Fruit fly (Drosophila melanogaster) whole organism, wandering third instar larva: ENCODE data around the gene CanA1.

Source experiments
- CG32264 ChIP-seq: fragments of 200-800 bp; sonication (Bioruptor generic); optimal IDR thresholded peaks from 2 replicates; lab custom pipeline; 2016; ENCODE audit warnings: missing biosample characterization, missing genetic modification characterization
- CG9705 ChIP-seq: fragments of 200-800 bp; sonication (Bioruptor generic); optimal IDR thresholded peaks from 2 replicates; lab custom pipeline; 2018; ENCODE audit warnings: missing biosample characterization, mild to moderate bottlenecking, missing genetic modification characterization
- CrebA ChIP-seq: fragments of 200-800 bp; sonication (Bioruptor generic); optimal IDR thresholded peaks from 2 replicates; lab custom pipeline; 2016; ENCODE audit warnings: missing biosample characterization, mild to moderate bottlenecking, missing genetic modification characterization, borderline replicate concordance
- Dfd ChIP-seq: fragments of >200 bp; optimal IDR thresholded peaks from 2 replicates; lab custom pipeline; 2017; ENCODE audit warnings: missing biosample characterization, missing genetic modification characterization
- Dif ChIP-seq: fragments of 200-275, 200-300 bp; sonication (Bioruptor generic); optimal IDR thresholded peaks from 2 replicates; lab custom pipeline; 2018; ENCODE audit warnings: missing biosample characterization, missing genetic modification characterization; ENCODE audit not compliant: partially characterized antibody
- HLH106 ChIP-seq: fragments of 200-800 bp; optimal IDR thresholded peaks from 3 replicates; lab custom pipeline; 2019; ENCODE audit warnings: missing biosample characterization, mild to moderate bottlenecking, missing genetic modification characterization, moderate library complexity
- Hnf4 ChIP-seq: fragments of 200-800 bp; sonication (Bioruptor generic); optimal IDR thresholded peaks from 2 replicates; lab custom pipeline; 2016; ENCODE audit warnings: missing biosample characterization, mild to moderate bottlenecking, missing genetic modification characterization
- Hr78 ChIP-seq: fragments of >200 bp; optimal IDR thresholded peaks from 2 replicates; lab custom pipeline; 2017; ENCODE audit warnings: missing biosample characterization, missing genetic modification characterization
- Hr83 ChIP-seq: fragments of 200-300 bp; sonication (Bioruptor generic); optimal IDR thresholded peaks from 2 replicates; lab custom pipeline; 2016; ENCODE audit warnings: missing biosample characterization, mild to moderate bottlenecking, missing genetic modification characterization, moderate library complexity; ENCODE audit not compliant: poor library complexity, severe bottlenecking
- Jra ChIP-seq: sonication (Bioruptor generic); optimal IDR thresholded peaks from 2 replicates; lab custom pipeline; 2016; ENCODE audit warnings: missing biosample characterization, missing genetic modification characterization
- Mio ChIP-seq: sonication (Bioruptor generic); optimal IDR thresholded peaks from 2 replicates; lab custom pipeline; 2016; ENCODE audit warnings: missing biosample characterization, missing genetic modification characterization
- Myc ChIP-seq: fragments of >200 bp; optimal IDR thresholded peaks from 2 replicates; lab custom pipeline; 2017
- N ChIP-seq: fragments of >200 bp; optimal IDR thresholded peaks from 2 replicates; lab custom pipeline; 2018; ENCODE audit warnings: missing biosample characterization, missing external identifiers, missing genetic modification characterization
- OdsH ChIP-seq: fragments of 200-800 bp; sonication (Bioruptor generic); optimal IDR thresholded peaks from 2 replicates; lab custom pipeline; 2016; ENCODE audit warnings: missing biosample characterization, mild to moderate bottlenecking, missing genetic modification characterization
- Sp1 ChIP-seq: fragments of 200-800 bp; sonication (Bioruptor generic); optimal IDR thresholded peaks from 3 replicates; lab custom pipeline; 2019; ENCODE audit warnings: missing biosample characterization, mild to moderate bottlenecking, missing genetic modification characterization, moderate library complexity
- br ChIP-seq: fragments of 200-800 bp; sonication (Bioruptor generic); optimal IDR thresholded peaks from 2 replicates; lab custom pipeline; 2016; ENCODE audit warnings: missing biosample characterization, missing genetic modification characterization
- dmrt93B ChIP-seq: fragments of 200-800 bp; sonication (Bioruptor generic); optimal IDR thresholded peaks from 2 replicates; lab custom pipeline; 2018; ENCODE audit warnings: missing biosample characterization, mild to moderate bottlenecking, missing genetic modification characterization
- dsf ChIP-seq: sonication (Bioruptor generic); optimal IDR thresholded peaks from 2 replicates; lab custom pipeline; 2016; ENCODE audit warnings: missing biosample characterization, missing genetic modification characterization, borderline replicate concordance
- ey ChIP-seq: fragments of 200-800 bp; sonication (Bioruptor generic); optimal IDR thresholded peaks from 2 replicates; lab custom pipeline; 2016; ENCODE audit warnings: missing biosample characterization, missing genetic modification characterization
- foxo ChIP-seq, 2 experiments: fragments of 200-800 bp; sonication (Bioruptor generic); optimal IDR thresholded peaks; 2 replicates in 1 of 2; 3 replicates in 1 of 2; lab custom pipeline; 2016 to 2017; ENCODE audit warnings: missing biosample characterization in 2 of 2, missing genetic modification characterization in 2 of 2
- fru ChIP-seq: fragments of 200-800 bp; sonication (Bioruptor generic); optimal IDR thresholded peaks from 3 replicates; lab custom pipeline; 2016; ENCODE audit warnings: missing biosample characterization, mild to moderate bottlenecking, missing genetic modification characterization
- h ChIP-seq: fragments of 200-800 bp; sonication (Bioruptor generic); optimal IDR thresholded peaks from 3 replicates; lab custom pipeline; 2016; ENCODE audit warnings: missing biosample characterization, mild to moderate bottlenecking, missing genetic modification characterization
- jim ChIP-seq: fragments of 175-275, 200-325 bp; sonication (Bioruptor generic); optimal IDR thresholded peaks from 2 replicates; lab custom pipeline; 2016; ENCODE audit warnings: missing biosample characterization, mild to moderate bottlenecking, missing genetic modification characterization
- lola ChIP-seq: fragments of >200 bp; optimal IDR thresholded peaks from 2 replicates; lab custom pipeline; 2017; ENCODE audit warnings: missing biosample characterization, missing genetic modification characterization
- pan ChIP-seq: fragments of >200 bp; optimal IDR thresholded peaks from 2 replicates; lab custom pipeline; 2017
- psq ChIP-seq: fragments of 200-800 bp; sonication (Bioruptor generic); optimal IDR thresholded peaks from 3 replicates; lab custom pipeline; 2017; ENCODE audit warnings: missing biosample characterization, mild to moderate bottlenecking, missing genetic modification characterization, moderate library complexity
- rgr ChIP-seq: fragments of 200-800 bp; sonication (Bioruptor generic); optimal IDR thresholded peaks from 3 replicates; lab custom pipeline; 2016; ENCODE audit warnings: missing biosample characterization, mild to moderate bottlenecking, missing genetic modification characterization
- sage ChIP-seq: fragments of 200-800 bp; sonication (Bioruptor generic); optimal IDR thresholded peaks from 2 replicates; lab custom pipeline; 2016; ENCODE audit warnings: missing biosample characterization, mild to moderate bottlenecking, missing genetic modification characterization
- sv ChIP-seq: fragments of 200-800 bp; sonication (Bioruptor generic); optimal IDR thresholded peaks from 3 replicates; lab custom pipeline; 2016; ENCODE audit warnings: missing biosample characterization, missing genetic modification characterization
- tai ChIP-seq: sonication (Bioruptor generic); optimal IDR thresholded peaks from 2 replicates; lab custom pipeline; 2016; ENCODE audit warnings: missing biosample characterization, missing genetic modification characterization
- usp ChIP-seq: fragments of >200 bp; optimal IDR thresholded peaks from 2 replicates; lab custom pipeline; 2017; ENCODE audit warnings: missing biosample characterization, missing genetic modification characterization
- woc ChIP-seq: sonication (Bioruptor generic); optimal IDR thresholded peaks from 2 replicates; lab custom pipeline; 2016; ENCODE audit warnings: missing biosample characterization, mild to moderate bottlenecking, missing genetic modification characterization

The CanA1 gene

DNA sequence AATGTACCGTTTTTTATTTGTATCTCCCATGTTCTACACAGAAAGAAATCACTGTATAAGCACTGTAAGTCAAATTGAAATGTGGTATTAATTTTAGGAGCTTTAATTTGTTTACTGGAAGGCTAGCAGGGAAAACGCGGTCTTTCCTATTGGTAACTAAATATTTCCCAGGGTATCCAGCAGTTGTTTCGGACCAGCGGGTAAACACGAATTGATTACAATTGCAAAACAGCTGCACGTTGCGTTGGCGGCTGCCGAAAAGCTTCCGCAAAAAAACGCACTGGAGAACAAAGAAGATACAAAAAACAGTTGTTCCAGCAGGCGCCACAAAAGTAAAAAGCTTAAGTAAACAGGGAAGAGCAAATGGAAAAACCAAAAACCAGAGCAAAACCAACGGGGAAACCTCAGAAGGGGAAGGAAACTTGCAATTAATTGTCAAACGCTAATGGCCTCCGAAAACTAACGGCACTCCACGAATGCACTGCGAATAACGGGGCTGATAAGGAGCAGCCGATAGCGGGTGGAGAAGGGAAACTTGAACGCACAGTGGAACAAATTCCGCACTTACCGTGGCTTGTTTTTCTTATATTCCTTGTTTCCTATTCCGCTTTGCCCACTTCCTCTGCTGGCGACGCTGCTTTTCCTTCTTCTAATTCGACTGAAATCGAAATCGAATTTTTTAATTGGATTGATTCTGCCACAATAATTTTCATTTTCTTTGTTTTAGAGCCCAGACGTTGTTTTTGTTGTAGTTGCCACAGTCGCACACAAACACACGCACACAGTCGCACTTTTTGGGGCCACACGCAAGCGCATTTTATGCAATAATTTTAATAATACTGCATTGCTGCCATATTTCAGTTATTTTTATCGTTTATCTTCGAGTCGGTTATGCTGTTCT lies 20.9 kb downstream of the CanA1 start:
- TF ChIP-seq ey (GFP tag; lab: Kevin White, UChicago) (no peak), fru (GFP tag; lab: Kevin White, UChicago) (peak; percentile 20), pan (lab: Kevin White, UChicago) (peak; percentile 45), foxo (GFP tag; optimal IDR thresholded peaks at IDR 0.05; lab: Kevin White, UChicago) (peak in 1 of 2 experiments; percentile 33), CG32264 (GFP tag; lab: Kevin White, UChicago) (peak; percentile 7), psq (GFP tag; lab: Kevin White, UChicago) (peak; percentile 52), br (GFP tag; lab: Kevin White, UChicago) (no peak), HLH106 (tag; lab: Kevin White, UChicago) (peak; percentile 25)

DNA sequence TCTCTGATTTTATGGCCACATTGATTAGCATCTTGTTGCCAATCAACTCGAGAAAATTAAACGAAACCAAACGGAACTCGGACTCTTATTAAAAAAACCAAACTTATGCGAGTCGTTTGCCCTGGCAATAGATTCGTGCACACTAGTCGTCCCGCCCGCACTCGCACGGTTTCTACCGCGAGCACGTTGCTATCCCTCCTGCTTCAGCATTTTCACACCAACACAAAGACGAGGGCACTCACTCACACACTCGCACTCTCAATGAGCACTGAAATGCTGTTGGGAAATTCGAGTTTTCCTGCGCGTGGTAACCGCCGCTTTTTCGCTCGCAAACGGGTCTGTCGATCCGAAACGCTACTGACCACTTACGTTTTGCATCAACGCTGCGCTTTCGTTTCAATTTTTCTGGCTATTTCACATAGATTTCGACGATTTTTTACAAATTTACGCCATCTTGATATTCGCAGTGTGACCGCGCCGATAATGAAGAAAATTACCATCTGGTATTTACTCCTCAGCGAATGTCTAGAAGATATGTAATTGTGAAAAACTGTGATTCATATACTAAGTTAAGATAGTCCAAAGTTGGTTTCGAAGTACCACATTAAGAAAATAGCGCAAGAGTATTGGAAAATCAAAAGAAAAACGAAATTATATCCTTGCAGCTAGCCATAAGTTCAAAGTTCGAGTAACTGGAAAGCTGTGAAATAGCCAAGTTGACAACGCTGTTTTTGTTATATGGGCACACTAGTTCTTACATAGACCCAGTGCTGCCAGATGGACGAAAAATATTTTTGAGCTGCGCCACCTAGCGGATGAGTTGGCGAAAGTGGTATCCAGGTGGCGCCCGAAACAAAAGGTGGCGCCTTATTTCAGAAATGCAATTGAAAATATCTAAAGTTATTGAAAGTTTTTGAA lies 21.8 kb downstream of the CanA1 start, which contains the start of gene dco:
Gene dco, minus strand, starts transcription at position 503 of the 918 bp plus-strand sequence.
- TF ChIP-seq woc (GFP tag; lab: Kevin White, UChicago), result peak; percentile 53
- no peak for TF ChIP-seq CrebA (GFP tag; lab: Kevin White, UChicago)
- TF ChIP-seq Sp1 (GFP tag; lab: Kevin White, UChicago), result peak; percentile 1
- no peak for TF ChIP-seq Hr78 (GFP tag; lab: Kevin White, UChicago)
- TF ChIP-seq foxo (GFP tag; optimal IDR thresholded peaks at IDR 0.05; lab: Kevin White, UChicago), result peak in 1 of 2 experiments; percentile 80
- peak; percentile 44 for TF ChIP-seq Hnf4
- TF ChIP-seq lola (GFP tag; lab: Kevin White, UChicago), result no peak
- TF ChIP-seq fru (GFP tag; lab: Kevin White, UChicago), result peak; percentile 41
- TF ChIP-seq jim (GFP tag; lab: Kevin White, UChicago), result peak; percentile 19
- TF ChIP-seq Dif (GFP tag; lab: Kevin White, UChicago), result no peak
- peak; percentile 20 for TF ChIP-seq psq (GFP tag; lab: Kevin White, UChicago)
- TF ChIP-seq Dfd (GFP tag; lab: Kevin White, UChicago), result no peak
- TF ChIP-seq ey (GFP tag; lab: Kevin White, UChicago), result peak; percentile 51
- peak; percentile 73 for TF ChIP-seq HLH106 (tag; lab: Kevin White, UChicago)
- TF ChIP-seq CG32264 (GFP tag; lab: Kevin White, UChicago), result no peak
- no peak for TF ChIP-seq usp (GFP tag; lab: Kevin White, UChicago)
- no peak for TF ChIP-seq Mio (GFP tag; lab: Kevin White, UChicago)
- TF ChIP-seq br (GFP tag; lab: Kevin White, UChicago), result peak; percentile 62
- TF ChIP-seq sage (GFP tag; lab: Kevin White, UChicago), result no peak
- peak; percentile 99 for TF ChIP-seq rgr (GFP tag; lab: Kevin White, UChicago)
- peak; percentile 76 for TF ChIP-seq h (GFP tag; lab: Kevin White, UChicago)
- TF ChIP-seq OdsH (GFP tag; lab: Kevin White, UChicago), result peak; percentile 7
- TF ChIP-seq pan (lab: Kevin White, UChicago), result no peak
- TF ChIP-seq tai, result peak; percentile 75
- peak; percentile 48 for TF ChIP-seq CG9705 (GFP tag; lab: Kevin White, UChicago)
- no peak for TF ChIP-seq sv (GFP tag; lab: Kevin White, UChicago)
- peak; percentile 94 for TF ChIP-seq Hr83
- no peak for TF ChIP-seq dsf (GFP tag; lab: Kevin White, UChicago)
- peak; percentile 93 for TF ChIP-seq Myc (lab: Kevin White, UChicago)
- peak; percentile 20 for TF ChIP-seq Jra (GFP tag; lab: Kevin White, UChicago)
- TF ChIP-seq N (GFP tag; lab: Kevin White, UChicago), result peak; percentile 61
- peak; percentile 75 for TF ChIP-seq dmrt93B
